Fruit fly (Drosophila melanogaster) whole organism, embryonic: ENCODE data around the gene Kdm2.

Experiments used
- Atf-2 ChIP-seq: fragments of 200-800 bp; sonication (Bioruptor generic); optimal IDR thresholded peaks from 2 replicates; lab custom pipeline; 2016; ENCODE audit warnings: missing biosample characterization, missing genetic modification characterization
- BEAF-32 ChIP-seq: fragments of 200-800 bp; sonication (Bioruptor generic); optimal IDR thresholded peaks from 3 replicates; lab custom pipeline; 2017; ENCODE audit warnings: missing biosample characterization, missing genetic modification characterization, mild to moderate bottlenecking, moderate library complexity, missing genetic modification reagents
- CG11723 ChIP-seq: fragments of 200-800 bp; sonication (Bioruptor generic); optimal IDR thresholded peaks from 2 replicates; lab custom pipeline; 2017; ENCODE audit warnings: missing biosample characterization, mild to moderate bottlenecking, missing genetic modification characterization
- CG12299 ChIP-seq: fragments of 200-800 bp; sonication (Bioruptor generic); optimal IDR thresholded peaks from 2 replicates; lab custom pipeline; 2018; ENCODE audit warnings: missing biosample characterization, mild to moderate bottlenecking, missing genetic modification characterization
- CG12744 ChIP-seq: fragments of 200-800 bp; sonication (Bioruptor generic); optimal IDR thresholded peaks from 2 replicates; lab custom pipeline; 2016; ENCODE audit warnings: missing biosample characterization, missing genetic modification characterization
- CG12769 ChIP-seq: fragments of 200-800 bp; sonication (Bioruptor generic); optimal IDR thresholded peaks from 2 replicates; lab custom pipeline; 2019; ENCODE audit warnings: missing biosample characterization, mild to moderate bottlenecking, missing genetic modification characterization, moderate library complexity
- CG15011 ChIP-seq: fragments of 200-800 bp; sonication (Bioruptor generic); optimal IDR thresholded peaks from 3 replicates; lab custom pipeline; 2018; ENCODE audit warnings: missing biosample characterization, mild to moderate bottlenecking, missing genetic modification characterization
- CG15269 ChIP-seq: fragments of 200-800 bp; sonication (Bioruptor generic); optimal IDR thresholded peaks from 2 replicates; lab custom pipeline; 2018; ENCODE audit warnings: missing biosample characterization, mild to moderate bottlenecking, missing genetic modification characterization, moderate library complexity
- CG1647 ChIP-seq: fragments of 200-800 bp; sonication (Bioruptor generic); optimal IDR thresholded peaks from 3 replicates; lab custom pipeline; 2016; ENCODE audit warnings: missing biosample characterization, missing genetic modification characterization
- CG17328 ChIP-seq: fragments of 200-800 bp; sonication (Bioruptor generic); IDR thresholded peaks from 2 replicates; pipeline ENCODE4 v1.3.6; 2022; ENCODE audit warnings: missing biosample characterization, missing genetic modification characterization
- CG17361 ChIP-seq: fragments of 200-800 bp; sonication (Bioruptor generic); IDR thresholded peaks from 3 replicates; pipeline ENCODE4 v1.3.6; 2022; ENCODE audit warnings: missing biosample characterization, missing genetic modification characterization
- CG2120 ChIP-seq: fragments of 200-800 bp; sonication (Bioruptor generic); optimal IDR thresholded peaks from 3 replicates; lab custom pipeline; 2016; ENCODE audit warnings: missing biosample characterization, missing genetic modification characterization
- CG2712 ChIP-seq: fragments of 200-800 bp; optimal IDR thresholded peaks from 3 replicates; lab custom pipeline; 2019; ENCODE audit warnings: missing biosample characterization, mild to moderate bottlenecking, missing genetic modification characterization, moderate library complexity
- CG30403 ChIP-seq: fragments of 200-800 bp; sonication (Bioruptor generic); optimal IDR thresholded peaks from 3 replicates; lab custom pipeline; 2016; ENCODE audit warnings: missing biosample characterization, missing genetic modification characterization
- CG3281 ChIP-seq: fragments of 200-800 bp; sonication (Bioruptor generic); optimal IDR thresholded peaks from 3 replicates; lab custom pipeline; 2017; ENCODE audit warnings: missing biosample characterization, mild to moderate bottlenecking, missing genetic modification characterization
- CG3847 ChIP-seq: fragments of 200-800 bp; sonication (Bioruptor generic); IDR thresholded peaks from 2 replicates; pipeline ENCODE4 v1.3.6; 2022; ENCODE audit warnings: missing biosample characterization, missing genetic modification characterization
- CG8388 ChIP-seq: fragments of 200-800 bp; sonication (Bioruptor generic); optimal IDR thresholded peaks from 2 replicates; lab custom pipeline; 2019; ENCODE audit warnings: missing biosample characterization, mild to moderate bottlenecking, missing genetic modification characterization, moderate library complexity
- CG9215 ChIP-seq: fragments of 200-800 bp; sonication (Bioruptor generic); IDR thresholded peaks from 2 replicates; pipeline ENCODE4 v1.3.6; 2022; ENCODE audit warnings: missing biosample characterization, missing genetic modification characterization
- CG9797 ChIP-seq: fragments of 200-800 bp; sonication (Bioruptor generic); optimal IDR thresholded peaks from 3 replicates; lab custom pipeline; 2018; ENCODE audit warnings: missing biosample characterization, mild to moderate bottlenecking, missing genetic modification characterization
- CrebB ChIP-seq: fragments of 200-800 bp; sonication (Bioruptor generic); optimal IDR thresholded peaks from 3 replicates; lab custom pipeline; 2018; ENCODE audit warnings: missing biosample characterization, mild to moderate bottlenecking, missing genetic modification characterization
- Deaf1 ChIP-seq: fragments of 200-800 bp; optimal IDR thresholded peaks from 3 replicates; lab custom pipeline; 2019; ENCODE audit warnings: missing biosample characterization, mild to moderate bottlenecking, missing genetic modification characterization, moderate library complexity
- Dp ChIP-seq: fragments of 200-800 bp; sonication (Bioruptor generic); optimal IDR thresholded peaks from 2 replicates; lab custom pipeline; 2018; ENCODE audit warnings: missing biosample characterization, mild to moderate bottlenecking, missing genetic modification characterization, moderate library complexity
- Hr3 ChIP-seq: fragments of 200-800 bp; sonication (Bioruptor generic); optimal IDR thresholded peaks from 3 replicates; lab custom pipeline; 2016; ENCODE audit warnings: missing biosample characterization, missing genetic modification characterization
- Hr51 ChIP-seq, 2 experiments: fragments of 200-800 bp; sonication (Bioruptor generic); optimal IDR thresholded peaks; 2 replicates in 1 of 2; 3 replicates in 1 of 2; lab custom pipeline; 2016 to 2018; ENCODE audit warnings: missing biosample characterization in 2 of 2, missing genetic modification characterization in 2 of 2, mild to moderate bottlenecking in 1 of 2, moderate library complexity in 1 of 2
- Lhr ChIP-seq: fragments of 200-800 bp; sonication (Bioruptor generic); optimal IDR thresholded peaks from 3 replicates; lab custom pipeline; 2017; ENCODE audit warnings: mild to moderate bottlenecking, missing biosample characterization, missing genetic modification reagents, missing genetic modification characterization
- Mad ChIP-seq: fragments of 200-800 bp; sonication (Bioruptor generic); optimal IDR thresholded peaks from 2 replicates; lab custom pipeline; 2016; ENCODE audit warnings: missing biosample characterization, missing genetic modification characterization
- Myb ChIP-seq: fragments of 200-800 bp; sonication (Bioruptor generic); optimal IDR thresholded peaks from 2 replicates; lab custom pipeline; 2016; ENCODE audit warnings: missing biosample characterization, missing genetic modification characterization
- Neu2 ChIP-seq: fragments of 200-800 bp; sonication (Bioruptor generic); optimal IDR thresholded peaks from 3 replicates; lab custom pipeline; 2016; ENCODE audit warnings: missing biosample characterization, missing genetic modification characterization, borderline replicate concordance
- Ravus ChIP-seq: fragments of 200-800 bp; sonication (Bioruptor generic); IDR thresholded peaks from 2 replicates; pipeline ENCODE4 v1.3.6; 2022; ENCODE audit warnings: missing biosample characterization, missing genetic modification characterization
- Rx ChIP-seq: fragments of 200-800 bp; sonication (Bioruptor generic); IDR thresholded peaks from 2 replicates; pipeline ENCODE4 v1.3.6; 2022; ENCODE audit warnings: missing biosample characterization, missing genetic modification characterization
- Side ChIP-seq: fragments of 200-800 bp; sonication (Bioruptor generic); optimal IDR thresholded peaks from 2 replicates; lab custom pipeline; 2016; ENCODE audit warnings: missing biosample characterization, missing genetic modification characterization
- abd-A ChIP-seq: fragments of 200-800 bp; sonication (Bioruptor generic); optimal IDR thresholded peaks from 3 replicates; lab custom pipeline; 2019; ENCODE audit warnings: missing biosample characterization, mild to moderate bottlenecking, missing genetic modification characterization, moderate library complexity
- aop ChIP-seq: fragments of 200-800 bp; sonication (Bioruptor generic); IDR thresholded peaks from 2 replicates; pipeline ENCODE4 v1.3.6; 2022; ENCODE audit warnings: missing biosample characterization, missing genetic modification characterization
- ato ChIP-seq: fragments of 200-800 bp; sonication (Bioruptor generic); IDR thresholded peaks from 2 replicates; pipeline ENCODE4 v1.3.6; 2022; ENCODE audit warnings: missing biosample characterization, missing genetic modification characterization; ENCODE audit not compliant: partially characterized antibody
- cad ChIP-seq: fragments of >200 bp; optimal IDR thresholded peaks from 2 replicates; lab custom pipeline; 2017; ENCODE audit warnings: missing biosample characterization, missing genetic modification characterization
- corto ChIP-seq: fragments of 200-800 bp; sonication (Bioruptor generic); optimal IDR thresholded peaks from 2 replicates; lab custom pipeline; 2016; ENCODE audit warnings: missing biosample characterization, mild to moderate bottlenecking, missing genetic modification characterization, moderate library complexity
- crc ChIP-seq: fragments of 200-800 bp; sonication (Bioruptor generic); optimal IDR thresholded peaks from 2 replicates; lab custom pipeline; 2016; ENCODE audit warnings: missing biosample characterization, missing genetic modification characterization
- dimm ChIP-seq: fragments of 200-800 bp; sonication (Bioruptor generic); IDR thresholded peaks from 2 replicates; pipeline ENCODE4 v1.3.6; 2022; ENCODE audit warnings: missing biosample characterization, missing genetic modification characterization
- dm ChIP-seq: fragments of 200-800 bp; sonication (Bioruptor generic); optimal IDR thresholded peaks from 3 replicates; lab custom pipeline; 2016; ENCODE audit warnings: missing biosample characterization, missing genetic modification characterization
- dmrt11E ChIP-seq: fragments of 200-800 bp; sonication (Bioruptor generic); optimal IDR thresholded peaks from 3 replicates; lab custom pipeline; 2018; ENCODE audit warnings: missing biosample characterization, mild to moderate bottlenecking, missing genetic modification characterization, moderate library complexity
- gsb-n ChIP-seq: fragments of 200-800 bp; sonication (Bioruptor generic); optimal IDR thresholded peaks from 3 replicates; lab custom pipeline; 2018; ENCODE audit warnings: missing biosample characterization, mild to moderate bottlenecking, missing genetic modification characterization
- her ChIP-seq: fragments of 200-800 bp; sonication (Bioruptor generic); optimal IDR thresholded peaks from 2 replicates; lab custom pipeline; 2016; ENCODE audit warnings: missing biosample characterization, missing genetic modification characterization
- jigr1 ChIP-seq: fragments of 200-800 bp; sonication (Bioruptor generic); IDR thresholded peaks from 3 replicates; pipeline ENCODE4 v1.3.6; 2022; ENCODE audit warnings: missing biosample characterization, missing genetic modification characterization
- kay ChIP-seq: fragments of 200-800 bp; sonication (Bioruptor generic); optimal IDR thresholded peaks from 2 replicates; lab custom pipeline; 2016; ENCODE audit warnings: missing biosample characterization, missing genetic modification characterization
- nau ChIP-seq: fragments of 200-800 bp; sonication (Bioruptor generic); optimal IDR thresholded peaks from 3 replicates; lab custom pipeline; 2017; ENCODE audit warnings: missing biosample characterization, mild to moderate bottlenecking, missing genetic modification characterization, missing genetic modification reagents
- nerfin-1 ChIP-seq: fragments of 200-800 bp; sonication (Bioruptor generic); optimal IDR thresholded peaks from 3 replicates; lab custom pipeline; 2019; ENCODE audit warnings: missing biosample characterization, mild to moderate bottlenecking, missing genetic modification characterization, moderate library complexity
- nerfin-2 ChIP-seq: fragments of 200-800 bp; sonication (Bioruptor generic); IDR thresholded peaks from 2 replicates; pipeline ENCODE4 v1.3.6; 2022; ENCODE audit warnings: missing biosample characterization, missing genetic modification characterization; ENCODE audit not compliant: partially characterized antibody
- otp ChIP-seq: fragments of 200-800 bp; sonication (Bioruptor generic); IDR thresholded peaks from 3 replicates; pipeline ENCODE4, ENCODE4 v1.3.6; 2022; ENCODE audit warnings: missing biosample characterization, missing genetic modification characterization
- prd ChIP-seq, 3 experiments: fragments of >200 bp in 2 of 3; fragments of 200-800 bp in 1 of 3; sonication (Bioruptor generic) in 1 of 3; optimal IDR thresholded peaks in 2 of 3; IDR thresholded peaks in 1 of 3; 2 replicates in 2 of 3; 3 replicates in 1 of 3; pipeline versions ENCODE4 v1.3.6 to Lab custom; 2017 to 2022; ENCODE audit warnings: missing biosample characterization in 1 of 3, missing genetic modification characterization in 1 of 3
- seq ChIP-seq: fragments of 200-800 bp; sonication (Bioruptor generic); IDR thresholded peaks from 2 replicates; pipeline ENCODE4 v1.3.6; 2022; ENCODE audit warnings: missing biosample characterization, missing genetic modification characterization
- zf30C ChIP-seq: fragments of 200-800 bp; sonication (Bioruptor generic); optimal IDR thresholded peaks from 3 replicates; lab custom pipeline; 2018; ENCODE audit warnings: missing biosample characterization, mild to moderate bottlenecking, missing genetic modification characterization

The Kdm2 gene

dm6 chr3R:9006129-9006528 lies 46.2 kb upstream of the Kdm2 start, which contains the start of the genes Prosbeta3 and Iru (continued):
- TF ChIP-seq CG11723 (GFP tag; lab: Kevin White, UChicago) (no peak), CG15269 (no peak), crc (no peak), Lhr (GFP tag; lab: Kevin White, UChicago) (peak; percentile 86), CG17361 (GFP tag; lab: Robert Waterston, UW) (no peak), jigr1 (GFP tag; lab: Robert Waterston, UW) (no peak), kay (GFP tag; lab: Kevin White, UChicago) (peak; percentile 10), Atf-2 (GFP tag; lab: Kevin White, UChicago) (no peak), Hr3 (no peak), Rx (GFP tag; lab: Robert Waterston, UW) (no peak), abd-A (tag; lab: Kevin White, UChicago) (no peak), CG12744 (GFP tag; lab: Kevin White, UChicago) (no peak), Deaf1 (tag; lab: Kevin White, UChicago) (no peak), zf30C (GFP tag; lab: Kevin White, UChicago) (no peak), cad (GFP tag; lab: Kevin White, UChicago) (no peak), CG12769 (tag; lab: Kevin White, UChicago) (no peak), Dp (GFP tag; lab: Kevin White, UChicago) (peak; percentile 58), nerfin-2 (GFP tag; lab: Robert Waterston, UW) (no peak), CrebB (tag; lab: Kevin White, UChicago) (no peak), CG9215 (GFP tag; lab: Robert Waterston, UW) (no peak), CG9797 (GFP tag; lab: Kevin White, UChicago) (peak; percentile 91), CG1647 (GFP tag; lab: Kevin White, UChicago) (no peak), gsb-n (no peak), Ravus (no peak), CG12299 (tag; lab: Kevin White, UChicago) (peak; percentile 9), CG3847 (GFP tag; lab: Robert Waterston, UW) (peak; percentile 48; the same call in 1 of the 2 replicates), Side (no peak), CG30403 (GFP tag; lab: Kevin White, UChicago) (no peak), corto (GFP tag; lab: Kevin White, UChicago) (no peak), her (GFP tag; lab: Kevin White, UChicago) (no peak), BEAF-32 (GFP tag; lab: Kevin White, UChicago) (peak; percentile 51), dmrt11E (no peak), CG3281 (GFP tag; lab: Kevin White, UChicago) (no peak), CG2120 (no peak), CG2712 (tag; lab: Kevin White, UChicago) (peak; percentile 20), CG15011 (no peak), Hr51 (GFP tag; optimal IDR thresholded peaks at IDR 0.05; lab: Kevin White, UChicago) (no peak), dimm (GFP tag; lab: Robert Waterston, UW) (no peak), nau (no peak), otp (GFP tag; lab: Robert Waterston, UW) (no peak), nerfin-1 (no peak), ato (GFP tag; lab: Robert Waterston, UW) (no peak), Mad (GFP tag; lab: Kevin White, UChicago) (no peak), Neu2 (no peak), prd (optimal IDR thresholded peaks at IDR 0.05; lab: Kevin White, UChicago) (no peak), prd (GFP tag; IDR thresholded peaks at IDR 0.05; lab: Robert Waterston, UW) (no peak), seq (GFP tag; lab: Robert Waterston, UW) (no peak), CG17328 (GFP tag; lab: Robert Waterston, UW) (no peak), dm (GFP tag; lab: Kevin White, UChicago) (no peak), Myb (peak; percentile 51), aop (GFP tag; lab: Robert Waterston, UW) (no peak), CG8388 (no peak)
